Worm (Caenorhabditis elegans) whole organism, young adult: Measurements from ENCODE around the gene sel-10.

Source experiments
- F57C9.4 ChIP-seq: sonication (generic microtip); optimal IDR thresholded peaks from 2 replicates; lab custom pipeline; 2017; ENCODE audit warnings: mild to moderate bottlenecking, missing genetic modification characterization, missing compliant biosample characterization
- T07F8.4 ChIP-seq: sonication (generic microtip); optimal IDR thresholded peaks from 2 replicates; lab custom pipeline; 2016; ENCODE audit warnings: mild to moderate bottlenecking, missing genetic modification characterization, moderate library complexity, missing compliant biosample characterization
- Y56A3A.18 ChIP-seq: fragments of 200-800 bp; sonication (Bioruptor generic); IDR thresholded peaks from 2 replicates; pipeline ENCODE4 v1.3.6; 2022; ENCODE audit warnings: missing genetic modification reagents, missing genetic modification characterization, missing compliant biosample characterization
- ZK185.1 ChIP-seq: sonication (generic microtip); optimal IDR thresholded peaks from 2 replicates; lab custom pipeline; 2016; ENCODE audit warnings: mild to moderate bottlenecking, missing genetic modification characterization, missing compliant biosample characterization; ENCODE audit not compliant: poor library complexity, severe bottlenecking
- ccch-3 ChIP-seq: fragments of 200-800 bp; sonication (Bioruptor generic); optimal IDR thresholded peaks from 2 replicates; lab custom pipeline; 2018; ENCODE audit warnings: mild to moderate bottlenecking, missing genetic modification characterization, missing compliant biosample characterization
- egl-18 ChIP-seq: fragments of 200-800 bp; sonication (Bioruptor generic); IDR thresholded peaks from 2 replicates; pipeline ENCODE4 v1.3.6; 2022; ENCODE audit warnings: missing genetic modification reagents, missing genetic modification characterization, missing compliant biosample characterization
- lin-40 ChIP-seq: sonication (generic microtip); optimal IDR thresholded peaks from 2 replicates; lab custom pipeline; 2016; ENCODE audit warnings: missing genetic modification characterization, mild to moderate bottlenecking, missing compliant biosample characterization, missing genotype, missing genetic modification reagents
- snpc-3.4 ChIP-seq: sonication (generic microtip); optimal IDR thresholded peaks from 2 replicates; lab custom pipeline; 2017; ENCODE audit warnings: missing genetic modification characterization, mild to moderate bottlenecking, missing compliant biosample characterization, antibody characterized with exemption, moderate library complexity, missing genotype, missing genetic modification reagents
- snpc-4 ChIP-seq, 5 experiments: fragments of 150-350 bp in 1 of 5; sonication (generic microtip) in 4 of 5; optimal IDR thresholded peaks; 2 replicates each; lab custom pipeline; 2014 to 2018; ENCODE audit warnings: missing genetic modification characterization in 5 of 5, missing biosample characterization in 3 of 5, antibody characterized with exemption in 2 of 5, mild to moderate bottlenecking in 2 of 5, missing compliant biosample characterization in 2 of 5, missing genotype in 2 of 5, moderate library complexity in 2 of 5, missing genetic modification reagents in 1 of 5
- zim-3 ChIP-seq: sonication (generic microtip); optimal IDR thresholded peaks from 2 replicates; lab custom pipeline; 2017; ENCODE audit warnings: mild to moderate bottlenecking, missing genetic modification characterization, moderate library complexity, missing compliant biosample characterization
- ztf-3 ChIP-seq: fragments of 200-800 bp; sonication (Bioruptor generic); optimal IDR thresholded peaks from 2 replicates; lab custom pipeline; 2018; ENCODE audit warnings: mild to moderate bottlenecking, missing genetic modification characterization, missing compliant biosample characterization

DNA sequence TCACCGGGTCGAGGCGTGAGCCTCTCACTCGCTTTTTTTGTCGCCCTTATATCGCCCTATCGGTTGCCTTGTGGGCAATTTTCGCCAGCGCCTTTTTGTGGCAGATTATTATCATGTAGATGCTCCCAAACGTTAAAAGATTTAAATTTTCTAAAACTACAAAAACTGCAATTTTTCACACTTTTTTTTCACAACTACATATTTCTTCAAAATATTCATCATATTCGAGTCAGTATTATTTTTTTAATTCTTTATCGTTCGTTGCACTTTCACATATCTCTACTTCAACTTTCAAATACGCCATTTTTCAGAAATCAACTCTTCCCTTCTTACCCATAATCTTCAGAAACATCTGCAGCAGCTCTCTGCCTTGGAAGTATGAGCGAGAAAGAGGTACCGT is 6.2 kb upstream of the sel-10 start, which contains the start of gene ceh-24:
- no peak for TF ChIP-seq ZK185.1 (tag; lab: Kevin White, UChicago)
- TF ChIP-seq egl-18 (GFP tag; lab: Robert Waterston, UW) = no peak
- no peak for TF ChIP-seq F57C9.4 (tag; lab: Kevin White, UChicago)
- no peak for TF ChIP-seq snpc-4 (GFP tag; optimal IDR thresholded peaks at IDR 0.05; lab: Kevin White, UChicago)
- TF ChIP-seq snpc-4 (tag; optimal IDR thresholded peaks at IDR 0.05; lab: Kevin White, UChicago) = no peak
- TF ChIP-seq T07F8.4 = no peak
- no peak for TF ChIP-seq lin-40
- no peak for TF ChIP-seq ztf-3 (GFP tag; lab: Kevin White, UChicago)
- no peak for TF ChIP-seq snpc-3.4 (tag; lab: Kevin White, UChicago)
- no peak for TF ChIP-seq Y56A3A.18
- TF ChIP-seq zim-3 (tag; lab: Kevin White, UChicago) = no peak
- TF ChIP-seq ccch-3 = no peak
